Worm (Caenorhabditis elegans): ENCODE data around the gene cnc-11.

ce11 chrV:1422269-1422668 is 19.9 kb upstream of the cnc-11 start:
- TF ChIP-seq pha-4 (tag; optimal IDR thresholded peaks at IDR 0.05) (no peak), hlh-13 (GFP tag; optimal IDR thresholded peaks at IDR 0.05) (no peak), dve-1 (tag; optimal IDR thresholded peaks at IDR 0.05) (no peak), nfya-1 (tag; optimal IDR thresholded peaks at IDR 0.05) (no peak), ceh-31 (tag; optimal IDR thresholded peaks at IDR 0.05) (no peak), che-1 (tag; optimal IDR thresholded peaks at IDR 0.05) (no peak), mec-3 (tag; optimal IDR thresholded peaks at IDR 0.05; ENCODE audit: borderline replicate concordance) (no peak)

Measured in whole organism, late embryonic.